Worm (Caenorhabditis elegans): Measurements from ENCODE around the gene ztf-17.

DNA sequence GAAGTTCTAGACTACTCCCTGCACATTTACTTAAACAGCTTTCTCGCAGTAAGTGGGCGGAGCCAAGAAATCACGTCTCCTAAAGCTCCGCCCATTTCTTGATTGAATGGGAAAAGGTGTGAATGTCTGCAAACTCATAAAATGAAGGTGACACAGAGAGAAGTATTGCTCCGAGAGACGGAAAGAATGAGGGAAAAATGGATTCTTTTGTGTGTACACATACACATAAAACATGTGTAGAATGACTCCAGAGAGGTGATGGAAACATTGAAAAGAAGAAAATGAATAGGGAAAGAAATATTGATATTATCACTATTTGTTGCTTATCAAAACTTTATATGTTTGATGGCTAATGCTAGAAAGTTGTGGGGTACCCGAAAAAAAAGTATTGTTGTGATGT is 18.5 kb downstream of the ztf-17 start:
- TF ChIP-seq F49E8.2 (tag; optimal IDR thresholded peaks at IDR 0.05; ENCODE audit: borderline replicate concordance) (no peak), nhr-28 (tag; optimal IDR thresholded peaks at IDR 0.05) (peak; percentile 58), mes-2 (tag; optimal IDR thresholded peaks at IDR 0.05; ENCODE audit: poor library complexity, severe bottlenecking) (no peak), unc-62 (GFP tag; optimal IDR thresholded peaks at IDR 0.05 in 1 of 2) (no peak), unc-62 (tag; optimal IDR thresholded peaks at IDR 0.05) (no peak), D1046.2 (GFP tag; IDR thresholded peaks at IDR 0.05) (no peak), pqm-1 (tag; optimal IDR thresholded peaks at IDR 0.05) (peak; percentile 73), nhr-237 (tag; optimal IDR thresholded peaks at IDR 0.05) (no peak), daf-12 (tag; optimal IDR thresholded peaks at IDR 0.05) (no peak), R02D3.7 (tag; optimal IDR thresholded peaks at IDR 0.05) (no peak), mdl-1 (tag; optimal IDR thresholded peaks at IDR 0.05) (no peak), ceh-28 (tag; optimal IDR thresholded peaks at IDR 0.05) (no peak), F37D6.2 (tag; optimal IDR thresholded peaks at IDR 0.05) (no peak), madf-5 (GFP tag; IDR thresholded peaks at IDR 0.05) (no peak), ztf-11 (tag; optimal IDR thresholded peaks at IDR 0.05) (no peak)
